Worm (Caenorhabditis elegans): Measurements from ENCODE around the gene Y51A2D.18.
"Not testable (repeated sequence)": the region's sequence is repeated elsewhere in the genome, so short reads cannot be mapped to it uniquely, and the experiment has no call there.

Y51A2D.18 gene

DNA sequence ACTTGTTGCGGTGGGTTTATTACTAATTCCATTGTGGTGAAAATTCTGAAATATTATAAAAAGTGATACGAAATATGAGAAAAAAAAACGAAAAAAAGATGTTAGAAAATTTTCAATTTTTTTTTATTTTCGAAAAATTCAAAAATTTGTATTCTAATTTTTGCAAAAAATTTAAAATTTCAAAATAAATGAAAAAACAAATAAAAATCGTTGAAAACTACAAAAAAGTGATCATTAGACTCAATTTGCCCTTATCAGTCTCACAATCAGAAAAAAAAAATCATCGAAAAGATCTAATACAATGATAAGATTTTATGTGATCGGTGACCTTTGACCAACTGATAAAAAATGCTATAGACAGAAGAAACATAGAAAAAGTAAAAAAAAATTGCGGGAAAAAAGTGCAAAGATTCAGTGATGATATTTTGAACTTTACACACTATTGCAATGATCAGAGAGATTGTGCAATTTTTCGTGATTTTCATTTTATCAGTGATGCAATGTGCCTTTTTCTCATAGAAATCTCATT is 25.8 kb downstream of the Y51A2D.18 start, which contains the start of gene ZK228.3:
TSS of gene ZK228.3 (minus strand) at position 51 of the 529 bp plus-strand sequence.
- TF ChIP-seq tbx-11 (GFP tag; IDR thresholded peaks at IDR 0.05) (no peak), tra-4 (tag; optimal IDR thresholded peaks at IDR 0.05) (no peak), hmbx-1 (tag; optimal IDR thresholded peaks at IDR 0.05) (no peak)

DNA sequence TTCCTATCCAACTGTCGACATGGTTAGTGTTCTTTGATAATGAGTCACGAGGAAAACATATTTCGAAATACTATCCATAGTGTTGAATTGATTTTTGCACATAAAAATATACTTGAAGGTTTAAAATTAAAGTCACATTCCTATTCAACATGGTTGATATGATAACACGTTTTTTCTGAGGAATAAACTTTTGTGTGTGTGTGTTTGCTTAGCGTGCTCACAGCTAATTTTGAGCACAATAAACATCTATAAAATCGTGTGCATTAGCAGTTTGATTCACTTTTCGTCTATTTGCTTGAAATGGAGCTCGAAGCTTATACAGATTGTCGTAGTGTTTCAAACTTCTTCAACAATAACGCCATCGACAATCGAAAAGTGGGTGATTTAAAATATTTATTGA is 30.5 kb downstream of the Y51A2D.18 start, which contains the start of gene ZK228.10:
TSS of gene ZK228.10 (plus strand) at position 301 of the 400 bp plus-strand sequence.
- TF ChIP-seq ama-1 (optimal IDR thresholded peaks at IDR 0.05) (no peak), hmg-4 (GFP tag; optimal IDR thresholded peaks at IDR 0.05) (no peak), tra-4 (tag; optimal IDR thresholded peaks at IDR 0.05) (no peak), tbx-37 (GFP tag; conservative IDR thresholded peaks at IDR 0.05) (no peak), ceh-13 (GFP tag; optimal IDR thresholded peaks at IDR 0.05) (no peak), F13C5.2 (tag; optimal IDR thresholded peaks at IDR 0.05) (no peak), pes-1 (GFP tag; IDR thresholded peaks at IDR 0.05) (no peak), aly-1 (tag; optimal IDR thresholded peaks at IDR 0.05) (no peak), scrt-1 (GFP tag; IDR thresholded peaks at IDR 0.05) (no peak), ets-7 (tag; optimal IDR thresholded peaks at IDR 0.05) (no peak)

DNA sequence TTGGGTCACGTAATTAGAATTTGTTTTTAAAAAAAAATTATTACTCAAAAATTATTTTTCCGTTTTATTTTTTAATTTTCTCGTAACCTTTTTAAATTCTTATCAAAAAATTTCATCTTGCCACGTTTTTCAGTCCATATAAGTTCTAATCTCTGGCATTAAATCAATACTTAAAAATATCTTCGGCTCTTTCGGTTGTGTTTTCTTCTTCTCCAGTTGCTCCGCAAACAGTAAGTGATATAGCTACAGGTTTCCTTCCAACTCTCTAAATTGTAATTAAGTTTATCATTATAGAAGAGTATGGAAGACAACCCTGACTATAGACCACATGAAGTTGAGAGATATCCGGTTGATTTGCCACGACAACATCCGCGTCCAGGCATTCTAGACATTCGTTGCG is 42.9 kb downstream of the Y51A2D.18 start, which contains the start of gene ZK228.1:
TSS of gene ZK228.1 (plus strand) at position 301 of the 400 bp plus-strand sequence.
- TF ChIP-seq scrt-1 (GFP tag; IDR thresholded peaks at IDR 0.05) (no peak), tra-4 (tag; optimal IDR thresholded peaks at IDR 0.05) (no peak), hmbx-1 (tag; optimal IDR thresholded peaks at IDR 0.05) (no peak), flt-1 (GFP tag; IDR thresholded peaks at IDR 0.05) (no peak), tbx-11 (GFP tag; IDR thresholded peaks at IDR 0.05) (no peak), ceh-13 (GFP tag; optimal IDR thresholded peaks at IDR 0.05) (no peak)

DNA sequence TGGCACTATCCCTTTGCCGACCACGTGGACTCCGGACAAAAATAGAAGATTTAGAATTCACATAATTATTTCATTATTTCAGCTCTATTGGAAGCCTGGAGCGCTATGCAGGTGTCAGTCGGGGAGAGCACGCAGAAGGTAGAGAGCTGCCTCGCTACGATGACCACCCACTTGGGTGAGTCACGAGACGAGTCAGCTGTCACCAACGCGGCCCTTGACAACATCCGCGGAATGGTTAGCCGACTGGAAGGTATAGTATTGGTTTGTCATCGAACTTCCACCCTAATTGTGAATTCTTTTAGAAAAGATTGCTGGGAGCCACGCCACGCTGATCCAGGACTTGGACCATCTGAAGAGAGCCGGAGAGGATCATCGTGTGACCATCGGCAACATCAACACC is 47.6 kb downstream of the Y51A2D.18 start, which contains the start of gene ZK262.9:
TSS of gene ZK262.9 (plus strand) at position 301 of the 400 bp plus-strand sequence.
- TF ChIP-seq ceh-36, F13C5.2, B0310.2 (tag; optimal IDR thresholded peaks at IDR 0.05): not testable (repeated sequence)

DNA sequence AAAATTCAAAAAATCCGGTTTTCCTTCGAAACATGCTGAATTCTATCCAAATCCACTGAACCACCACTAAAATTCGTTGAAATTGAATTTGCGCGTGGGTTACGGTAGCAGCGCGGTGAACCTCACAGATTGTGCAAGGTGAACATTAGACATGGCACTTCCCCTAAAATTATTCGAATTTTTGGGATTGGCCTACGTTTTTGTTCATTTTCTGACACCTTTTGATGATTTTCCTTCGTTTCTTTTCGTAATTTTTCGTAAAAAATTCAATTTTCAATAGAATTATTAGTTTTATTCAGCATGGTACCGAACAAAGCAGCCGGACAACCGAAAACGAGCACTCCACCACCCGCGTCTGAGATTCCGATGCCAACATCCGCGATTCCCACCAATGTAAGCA is 49.0 kb downstream of the Y51A2D.18 start, which contains the start of gene ZK262.8:
TSS of gene ZK262.8 (plus strand) at position 301 of the 400 bp plus-strand sequence.
- no peak for TF ChIP-seq ets-7 (tag; optimal IDR thresholded peaks at IDR 0.05)
- no peak for TF ChIP-seq sea-1 (GFP tag; conservative IDR thresholded peaks at IDR 0.05)
- no peak for TF ChIP-seq scrt-1 (GFP tag; IDR thresholded peaks at IDR 0.05)
- no peak for TF ChIP-seq hmbx-1 (tag; optimal IDR thresholded peaks at IDR 0.05)
- TF ChIP-seq hnd-1 (tag; optimal IDR thresholded peaks at IDR 0.05), result no peak
- TF ChIP-seq F13C5.2 (tag; optimal IDR thresholded peaks at IDR 0.05), result no peak
- TF ChIP-seq aly-1 (tag; optimal IDR thresholded peaks at IDR 0.05), result no peak
- no peak for TF ChIP-seq tbx-11 (GFP tag; IDR thresholded peaks at IDR 0.05)
- TF ChIP-seq pes-1 (GFP tag; IDR thresholded peaks at IDR 0.05), result no peak
- no peak for TF ChIP-seq hmg-4 (GFP tag; optimal IDR thresholded peaks at IDR 0.05)
- TF ChIP-seq tra-4 (tag; optimal IDR thresholded peaks at IDR 0.05), result no peak
- TF ChIP-seq B0310.2 (tag; optimal IDR thresholded peaks at IDR 0.05), result no peak
- TF ChIP-seq ceh-36 (tag; optimal IDR thresholded peaks at IDR 0.05), result no peak
- no peak for TF ChIP-seq ama-1 (optimal IDR thresholded peaks at IDR 0.05)
- no peak for TF ChIP-seq tbx-37 (GFP tag; conservative IDR thresholded peaks at IDR 0.05)
- TF ChIP-seq flt-1 (GFP tag; IDR thresholded peaks at IDR 0.05), result no peak
- TF ChIP-seq ceh-13 (GFP tag; optimal IDR thresholded peaks at IDR 0.05), result no peak

DNA sequence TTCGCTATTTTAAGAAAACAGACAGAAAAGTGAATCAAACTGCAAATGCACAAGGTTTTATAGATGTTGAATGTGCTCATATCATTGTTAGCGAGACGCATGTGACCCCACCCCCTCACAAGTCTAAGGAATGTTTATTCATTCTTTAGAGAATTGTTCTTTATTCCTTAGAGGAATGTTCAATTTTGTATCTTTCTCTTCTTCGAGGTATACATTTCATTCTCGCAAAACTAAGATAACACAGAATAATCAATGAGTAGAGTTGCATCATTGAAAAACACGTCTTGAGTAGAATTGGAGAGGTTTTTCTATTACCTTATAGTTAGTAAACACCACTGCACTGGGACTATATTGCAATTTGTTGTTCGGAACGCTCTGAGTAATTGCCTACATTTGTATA is 52.1 kb downstream of the Y51A2D.18 start, which contains the start of gene ZK262.20:
TSS of gene ZK262.20 (minus strand) at position 101 of the 400 bp plus-strand sequence.
- TF ChIP-seq aly-1 (tag; optimal IDR thresholded peaks at IDR 0.05) (no peak), pes-1 (GFP tag; IDR thresholded peaks at IDR 0.05) (no peak), ets-7 (tag; optimal IDR thresholded peaks at IDR 0.05) (no peak), tbx-11 (GFP tag; IDR thresholded peaks at IDR 0.05) (no peak), sea-1 (GFP tag; conservative IDR thresholded peaks at IDR 0.05) (no peak), hmbx-1 (tag; optimal IDR thresholded peaks at IDR 0.05) (no peak), F13C5.2 (tag; optimal IDR thresholded peaks at IDR 0.05) (no peak), B0310.2 (tag; optimal IDR thresholded peaks at IDR 0.05) (no peak)

DNA sequence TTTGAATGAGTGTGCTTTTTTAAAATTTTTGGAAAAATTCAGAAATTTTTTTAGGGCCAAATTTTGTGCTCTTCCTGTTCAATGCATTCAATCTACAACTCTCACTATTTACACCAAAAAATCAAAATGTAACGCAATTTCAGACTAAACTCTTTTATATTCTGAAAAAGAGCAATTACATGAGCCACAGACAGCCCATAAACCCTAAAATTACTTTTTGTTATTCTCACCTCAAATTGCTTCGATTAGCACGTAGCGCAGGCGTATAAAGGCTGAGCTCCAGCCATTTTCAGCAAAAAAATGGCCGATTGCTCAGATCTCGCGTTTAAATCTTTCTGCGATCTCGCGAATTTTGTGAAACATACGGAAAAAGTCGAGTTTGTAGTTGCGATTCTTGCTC is 55.6 kb downstream of the Y51A2D.18 start, which contains the start of gene srw-82:
TSS of gene srw-82 (plus strand) at position 301 of the 400 bp plus-strand sequence.
- TF ChIP-seq hmg-4 (GFP tag; optimal IDR thresholded peaks at IDR 0.05) (no peak), B0310.2 (tag; optimal IDR thresholded peaks at IDR 0.05) (no peak), ets-7 (tag; optimal IDR thresholded peaks at IDR 0.05) (no peak), scrt-1 (GFP tag; IDR thresholded peaks at IDR 0.05) (no peak), ama-1 (optimal IDR thresholded peaks at IDR 0.05) (no peak), hnd-1 (tag; optimal IDR thresholded peaks at IDR 0.05) (no peak), hmbx-1 (tag; optimal IDR thresholded peaks at IDR 0.05) (no peak), tbx-37 (GFP tag; conservative IDR thresholded peaks at IDR 0.05) (no peak), sea-1 (GFP tag; conservative IDR thresholded peaks at IDR 0.05) (no peak), ceh-36 (tag; optimal IDR thresholded peaks at IDR 0.05) (no peak), tbx-11 (GFP tag; IDR thresholded peaks at IDR 0.05) (no peak), flt-1 (GFP tag; IDR thresholded peaks at IDR 0.05) (no peak), ceh-13 (GFP tag; optimal IDR thresholded peaks at IDR 0.05) (no peak), tra-4 (tag; optimal IDR thresholded peaks at IDR 0.05) (no peak), pes-1 (GFP tag; IDR thresholded peaks at IDR 0.05) (no peak), aly-1 (tag; optimal IDR thresholded peaks at IDR 0.05) (no peak)

Measured in whole organism, early embryonic.